Worm (Caenorhabditis elegans) whole organism, L3 larva: ENCODE measurements around the gene Y73C8B.2.

Experiments
- ZK546.5 ChIP-seq: sonication (generic microtip); optimal IDR thresholded peaks from 2 replicates; lab custom pipeline; 2017; ENCODE audit warnings: missing biosample characterization, missing genetic modification characterization
- aly-2 ChIP-seq: fragments of 150-350 bp; optimal IDR thresholded peaks from 2 replicates; lab custom pipeline; 2014; ENCODE audit warnings: missing biosample characterization, missing genetic modification characterization
- ama-1 ChIP-seq: fragments of 150-350 bp; optimal IDR thresholded peaks from 2 replicates; lab custom pipeline; 2018
- ceh-16 ChIP-seq: sonication (generic microtip); optimal IDR thresholded peaks from 2 replicates; lab custom pipeline; 2017; ENCODE audit warnings: missing biosample characterization, missing genetic modification characterization
- ceh-28 ChIP-seq: fragments of 150-350 bp; optimal IDR thresholded peaks from 2 replicates; lab custom pipeline; 2014; ENCODE audit warnings: missing biosample characterization, missing genetic modification reagents, missing genetic modification characterization
- elt-1 ChIP-seq: fragments of 150-350 bp; optimal IDR thresholded peaks from 2 replicates; lab custom pipeline; 2014; ENCODE audit warnings: missing biosample characterization, missing genetic modification characterization
- elt-3 ChIP-seq, 3 experiments: fragments of 150-350 bp in 1 of 3; sonication (generic microtip) in 2 of 3; optimal IDR thresholded peaks; 2 replicates in 2 of 3; 4 replicates in 1 of 3; lab custom pipeline; 2014 to 2017; ENCODE audit warnings: missing biosample characterization in 3 of 3, missing genetic modification characterization in 3 of 3
- lin-39 ChIP-seq: fragments of 150-350 bp; optimal IDR thresholded peaks from 2 replicates; lab custom pipeline; 2018; ENCODE audit warnings: missing biosample characterization, missing genetic modification reagents, missing genetic modification characterization
- mdl-1 ChIP-seq: fragments of 150-350 bp; optimal IDR thresholded peaks from 2 replicates; lab custom pipeline; 2014; ENCODE audit warnings: missing biosample characterization, missing genetic modification characterization
- nhr-11 ChIP-seq: fragments of 150-350 bp; optimal IDR thresholded peaks from 2 replicates; lab custom pipeline; 2014; ENCODE audit warnings: missing biosample characterization, missing genetic modification characterization
- nhr-237 ChIP-seq: fragments of 150-350 bp; optimal IDR thresholded peaks from 2 replicates; lab custom pipeline; 2014; ENCODE audit warnings: missing biosample characterization, missing genetic modification characterization
- pqm-1 ChIP-seq: fragments of 150-350 bp; optimal IDR thresholded peaks from 2 replicates; lab custom pipeline; 2017; ENCODE audit warnings: missing biosample characterization, missing genetic modification characterization, inconsistent platforms
- unc-62 ChIP-seq: fragments of 150-350 bp; sonication (generic microtip); optimal IDR thresholded peaks from 4 replicates; lab custom pipeline; 2014; ENCODE audit warnings: missing biosample characterization, missing genetic modification reagents, missing genetic modification characterization
- ztf-4 ChIP-seq: fragments of 150-350 bp; optimal IDR thresholded peaks from 2 replicates; lab custom pipeline; 2014; ENCODE audit warnings: missing biosample characterization, missing genetic modification characterization

- no peak for TF ChIP-seq ama-1
- TF ChIP-seq pqm-1 (tag; lab: Kevin White, UChicago): no peak
- no peak for TF ChIP-seq elt-3 (tag; optimal IDR thresholded peaks at IDR 0.05; lab: Kevin White, UChicago)
- TF ChIP-seq aly-2: no peak
- no peak for TF ChIP-seq elt-1 (tag; lab: Kevin White, UChicago)
- TF ChIP-seq mdl-1 (tag; lab: Kevin White, UChicago): no peak
- no peak for TF ChIP-seq ceh-28
- no peak for TF ChIP-seq unc-62 (GFP tag; lab: Kevin White, UChicago)
- TF ChIP-seq lin-39 (tag; lab: Kevin White, UChicago): no peak
- no peak for TF ChIP-seq nhr-237
- no peak for TF ChIP-seq ZK546.5 (tag; lab: Kevin White, UChicago)
- TF ChIP-seq ztf-4 (tag; lab: Kevin White, UChicago): no peak
- TF ChIP-seq nhr-11 (tag; lab: Kevin White, UChicago): no peak
- TF ChIP-seq ceh-16 (tag; lab: Kevin White, UChicago): no peak
These were observed 18.6 kb downstream of the Y73C8B.2 start, which contains the start of gene srab-8 for ce11 chrV:3176161-3176560.
